Worm (Caenorhabditis elegans): ENCODE data around the gene Y45F10D.6.

The Y45F10D.6 gene

ce11 chrIV:13826363-13826762 lies 28.7 kb upstream of the Y45F10D.6 start:
- TF ChIP-seq mdl-1 (tag; optimal IDR thresholded peaks at IDR 0.05) (peak in 1 of 2 experiments; percentile 38), nhr-11 (tag; optimal IDR thresholded peaks at IDR 0.05) (peak; percentile 51), lin-38 (GFP tag; IDR thresholded peaks at IDR 0.05) (no peak), mdt-29 (GFP tag; IDR thresholded peaks at IDR 0.05) (no peak), lin-29 (GFP tag; IDR thresholded peaks at IDR 0.05) (no peak), ztf-7 (tag; optimal IDR thresholded peaks at IDR 0.05) (peak; percentile 48), nhr-28 (tag; optimal IDR thresholded peaks at IDR 0.05) (peak; percentile 93), pha-4 (GFP tag; IDR thresholded peaks at IDR 0.05) (no peak), pha-4 (tag; optimal IDR thresholded peaks at IDR 0.05) (peak; percentile 1), daf-16 (GFP tag; optimal IDR thresholded peaks at IDR 0.05) (peak in 1 of 2 experiments; percentile 85), daf-16 (tag; optimal IDR thresholded peaks at IDR 0.05) (peak; percentile 83), mep-1 (tag; optimal IDR thresholded peaks at IDR 0.05) (peak; percentile 64), skn-1 (tag; optimal IDR thresholded peaks at IDR 0.05) (no peak), T20F7.1 (GFP tag; optimal IDR thresholded peaks at IDR 0.05) (peak; percentile 18), nhr-77 (tag; optimal IDR thresholded peaks at IDR 0.05) (no peak), dve-1 (tag; optimal IDR thresholded peaks at IDR 0.05; ENCODE audit: insufficient read depth) (peak; percentile 93), dpl-1 (GFP tag; optimal IDR thresholded peaks at IDR 0.05) (peak; percentile 38), sdz-12 (GFP tag; optimal IDR thresholded peaks at IDR 0.05) (no peak), hlh-11 (tag; optimal IDR thresholded peaks at IDR 0.05) (peak; percentile 93), set-16 (GFP tag; IDR thresholded peaks at IDR 0.05) (no peak), nhr-48 (tag; optimal IDR thresholded peaks at IDR 0.05) (peak; percentile 41), spr-1 (tag; optimal IDR thresholded peaks at IDR 0.05) (peak; percentile 37), lin-13 (GFP tag; optimal IDR thresholded peaks at IDR 0.05) (peak; percentile 5), pqm-1 (tag; optimal IDR thresholded peaks at IDR 0.05) (peak; percentile 78), hlh-30 (tag; optimal IDR thresholded peaks at IDR 0.05; ENCODE audit: insufficient read depth) (peak; percentile 74)

ce11 chrIV:13820862-13821261 lies 23.2 kb upstream of the Y45F10D.6 start, which contains the start of gene Y45F10D.15:
TSS of gene Y45F10D.15 (minus strand) at chrIV:13820962.
- TF ChIP-seq mdt-29 (GFP tag; IDR thresholded peaks at IDR 0.05), result no peak
- no peak for TF ChIP-seq unc-130 (GFP tag; optimal IDR thresholded peaks at IDR 0.05)
- TF ChIP-seq daf-19 (GFP tag; conservative IDR thresholded peaks at IDR 0.05), result no peak
- TF ChIP-seq F26F4.8 (GFP tag; conservative IDR thresholded peaks at IDR 0.05), result no peak
- TF ChIP-seq nhr-10 (tag; optimal IDR thresholded peaks at IDR 0.05), result no peak
- no peak for TF ChIP-seq egl-27 (tag; optimal IDR thresholded peaks at IDR 0.05)
- TF ChIP-seq F37D6.2 (tag; optimal IDR thresholded peaks at IDR 0.05), result no peak
- TF ChIP-seq aha-1 (tag), result no peak
- TF ChIP-seq lim-7 (GFP tag; IDR thresholded peaks at IDR 0.05), result no peak
- no peak for TF ChIP-seq nhr-41 (GFP tag; IDR thresholded peaks at IDR 0.05)
- TF ChIP-seq php-3 (GFP tag; IDR thresholded peaks at IDR 0.05), result no peak
- no peak for TF ChIP-seq zfp-2 (tag; optimal IDR thresholded peaks at IDR 0.05)
- TF ChIP-seq nhr-237 (tag; optimal IDR thresholded peaks at IDR 0.05), result no peak
- TF ChIP-seq tag-97 (GFP tag; IDR thresholded peaks at IDR 0.05), result no peak
- TF ChIP-seq mes-2 (tag; optimal IDR thresholded peaks at IDR 0.05; ENCODE audit: poor library complexity, severe bottlenecking), result no peak
- no peak for TF ChIP-seq zip-11 (GFP tag; IDR thresholded peaks at IDR 0.05)
- TF ChIP-seq F44E2.7 (GFP tag; IDR thresholded peaks at IDR 0.05), result no peak
- no peak for TF ChIP-seq madf-9 (GFP tag; conservative IDR thresholded peaks at IDR 0.05)
